Worm (Caenorhabditis elegans) whole organism, L4/young adult: ENCODE measurements around the gene D1053.4.

Experiments
- W03F9.2 ChIP-seq: fragments of 150-350 bp; optimal IDR thresholded peaks from 2 replicates; lab custom pipeline; 2014; ENCODE audit warnings: missing biosample characterization, missing genetic modification characterization
- dao-5 ChIP-seq: sonication (generic microtip); optimal IDR thresholded peaks from 2 replicates; lab custom pipeline; 2016; ENCODE audit warnings: missing genotype, missing genetic modification characterization, moderate library complexity, missing compliant biosample characterization
- him-1 ChIP-seq: sonication (generic microtip); optimal IDR thresholded peaks from 2 replicates; lab custom pipeline; 2016; ENCODE audit warnings: missing genotype, missing genetic modification reagents, missing genetic modification characterization, missing compliant biosample characterization

- TF ChIP-seq him-1 (tag; lab: Kevin White, UChicago): no peak
- TF ChIP-seq dao-5 (tag; lab: Kevin White, UChicago): no peak
- no peak for TF ChIP-seq W03F9.2
Measured at ce11 chrX:11769278-11769677, 45.7 kb upstream of the D1053.4 start, which contains the start of gene ttx-3.
